Worm (Caenorhabditis elegans) whole organism, mixed stage, embryonic: ENCODE results near the gene phy-4.

Source experiments
- blmp-1 ChIP-seq: fragments of 150-350 bp; optimal IDR thresholded peaks from 2 replicates; lab custom pipeline; 2014; ENCODE audit warnings: missing biosample characterization, missing genetic modification characterization
- drap-1 ChIP-seq: fragments of 200-800 bp; sonication (Bioruptor generic); optimal IDR thresholded peaks from 3 replicates; lab custom pipeline; 2018; ENCODE audit warnings: mild to moderate bottlenecking, missing genetic modification characterization, missing compliant biosample characterization
- elt-1 ChIP-seq: sonication (generic microtip); optimal IDR thresholded peaks from 2 replicates; lab custom pipeline; 2017; ENCODE audit warnings: missing genetic modification characterization, mild to moderate bottlenecking, missing compliant biosample characterization, antibody characterized with exemption, moderate library complexity, borderline replicate concordance; ENCODE audit not compliant: insufficient read depth
- elt-3 ChIP-seq: fragments of 150-350 bp; optimal IDR thresholded peaks from 2 replicates; lab custom pipeline; 2014; ENCODE audit warnings: missing biosample characterization, missing genetic modification characterization
- lin-13 ChIP-seq: fragments of 150-350 bp; optimal IDR thresholded peaks from 2 replicates; lab custom pipeline; 2014; ENCODE audit warnings: missing biosample characterization, missing genetic modification characterization
- mab-5 ChIP-seq: fragments of 150-350 bp; optimal IDR thresholded peaks from 2 replicates; lab custom pipeline; 2014; ENCODE audit warnings: missing biosample characterization, missing genetic modification characterization
- nhr-237 ChIP-seq: fragments of 150-350 bp; optimal IDR thresholded peaks from 2 replicates; lab custom pipeline; 2014; ENCODE audit warnings: missing biosample characterization, missing genetic modification characterization
- nhr-28 ChIP-seq: fragments of 150-350 bp; optimal IDR thresholded peaks from 2 replicates; lab custom pipeline; 2014; ENCODE audit warnings: missing biosample characterization, missing genetic modification characterization
- nhr-76 ChIP-seq: sonication (generic microtip); optimal IDR thresholded peaks from 2 replicates; lab custom pipeline; 2017; ENCODE audit warnings: missing biosample characterization, missing genetic modification characterization
- snpc-4 ChIP-seq: fragments of 150-350 bp; optimal IDR thresholded peaks from 2 replicates; lab custom pipeline; 2014; ENCODE audit warnings: missing biosample characterization, missing genetic modification characterization
- unc-62 ChIP-seq: fragments of 150-350 bp; optimal IDR thresholded peaks from 2 replicates; lab custom pipeline; 2014; ENCODE audit warnings: missing biosample characterization, missing genetic modification reagents, missing genetic modification characterization

ce11 chrV:19490461-19490860 is 23.0 kb downstream of the phy-4 start, which contains the start of gene Y43F8B.7:
- no peak for TF ChIP-seq nhr-237
- TF ChIP-seq blmp-1 (tag; lab: Kevin White, UChicago), result no peak
- no peak for TF ChIP-seq nhr-76 (tag; lab: Kevin White, UChicago)
- TF ChIP-seq nhr-28 (tag; lab: Kevin White, UChicago), result no peak
- TF ChIP-seq drap-1, result no peak
- TF ChIP-seq snpc-4 (tag; lab: Kevin White, UChicago), result no peak
- no peak for TF ChIP-seq elt-1 (tag; lab: Kevin White, UChicago)
- no peak for TF ChIP-seq elt-3 (tag; lab: Kevin White, UChicago)
- no peak for TF ChIP-seq unc-62
- no peak for TF ChIP-seq mab-5 (tag; lab: Kevin White, UChicago)
- TF ChIP-seq lin-13 (tag; lab: Kevin White, UChicago), result no peak
